Worm (Caenorhabditis elegans) whole organism, L3 larva: ENCODE results near the gene spp-4.

Experiments used
- ZK546.5 ChIP-seq: sonication (generic microtip); optimal IDR thresholded peaks from 2 replicates; lab custom pipeline; 2017; ENCODE audit warnings: missing biosample characterization, missing genetic modification characterization
- aly-2 ChIP-seq: fragments of 150-350 bp; optimal IDR thresholded peaks from 2 replicates; lab custom pipeline; 2014; ENCODE audit warnings: missing biosample characterization, missing genetic modification characterization
- ceh-16 ChIP-seq: sonication (generic microtip); optimal IDR thresholded peaks from 2 replicates; lab custom pipeline; 2017; ENCODE audit warnings: missing biosample characterization, missing genetic modification characterization
- ceh-28 ChIP-seq: fragments of 150-350 bp; optimal IDR thresholded peaks from 2 replicates; lab custom pipeline; 2014; ENCODE audit warnings: missing biosample characterization, missing genetic modification reagents, missing genetic modification characterization
- ceh-9 ChIP-seq: sonication (generic microtip); optimal IDR thresholded peaks from 2 replicates; lab custom pipeline; 2018; ENCODE audit warnings: missing biosample characterization, missing genetic modification characterization
- daf-12 ChIP-seq: fragments of 150-350 bp; optimal IDR thresholded peaks from 2 replicates; lab custom pipeline; 2014; ENCODE audit warnings: missing biosample characterization, missing genetic modification reagents, missing genetic modification characterization
- egl-27 ChIP-seq: sonication (generic microtip); optimal IDR thresholded peaks from 4 replicates; lab custom pipeline; 2017; ENCODE audit warnings: missing biosample characterization, missing genetic modification reagents, missing genetic modification characterization
- egl-5 ChIP-seq: fragments of 150-350 bp; optimal IDR thresholded peaks from 2 replicates; lab custom pipeline; 2017; ENCODE audit warnings: missing biosample characterization, missing genetic modification reagents, missing genetic modification characterization, inconsistent platforms
- elt-2 ChIP-seq: sonication (generic microtip); optimal IDR thresholded peaks from 2 replicates; lab custom pipeline; 2016; ENCODE audit warnings: missing genetic modification reagents, mild to moderate bottlenecking, missing genetic modification characterization, missing compliant biosample characterization
- elt-3 ChIP-seq, 3 experiments: fragments of 150-350 bp in 1 of 3; sonication (generic microtip) in 2 of 3; optimal IDR thresholded peaks; 2 replicates in 2 of 3; 4 replicates in 1 of 3; lab custom pipeline; 2014 to 2017; ENCODE audit warnings: missing biosample characterization in 3 of 3, missing genetic modification characterization in 3 of 3
- eor-1 ChIP-seq, 2 experiments: fragments of 150-350 bp; optimal IDR thresholded peaks; 2 replicates each; lab custom pipeline; 2014 to 2018; ENCODE audit warnings: missing biosample characterization in 2 of 2, missing genetic modification characterization in 2 of 2
- fkh-10 ChIP-seq: sonication (generic microtip); optimal IDR thresholded peaks from 2 replicates; lab custom pipeline; 2017; ENCODE audit warnings: missing biosample characterization, missing genetic modification reagents, missing genetic modification characterization
- fkh-2 ChIP-seq: fragments of 150-350 bp; optimal IDR thresholded peaks from 2 replicates; lab custom pipeline; 2014; ENCODE audit warnings: missing biosample characterization, missing genetic modification reagents, missing genetic modification characterization
- jun-1 ChIP-seq: fragments of 150-350 bp; optimal IDR thresholded peaks from 2 replicates; lab custom pipeline; 2014; ENCODE audit warnings: missing biosample characterization, missing genetic modification reagents, missing genetic modification characterization
- lin-15B ChIP-seq: fragments of 150-350 bp; optimal IDR thresholded peaks from 2 replicates; lab custom pipeline; 2014; ENCODE audit warnings: missing biosample characterization, missing genetic modification characterization
- lsy-12 ChIP-seq: sonication (generic microtip); optimal IDR thresholded peaks from 2 replicates; lab custom pipeline; 2016; ENCODE audit warnings: mild to moderate bottlenecking, missing genetic modification characterization, missing compliant biosample characterization
- mdl-1 ChIP-seq: fragments of 150-350 bp; optimal IDR thresholded peaks from 2 replicates; lab custom pipeline; 2014; ENCODE audit warnings: missing biosample characterization, missing genetic modification characterization
- mml-1 ChIP-seq: fragments of 150-350 bp; sonication (generic microtip); optimal IDR thresholded peaks from 3 replicates; lab custom pipeline; 2014; ENCODE audit warnings: missing biosample characterization, missing genetic modification characterization
- nfya-1 ChIP-seq: sonication (generic microtip); optimal IDR thresholded peaks from 2 replicates; lab custom pipeline; 2017; ENCODE audit warnings: missing genetic modification characterization, mild to moderate bottlenecking, missing compliant biosample characterization, antibody characterized with exemption, moderate library complexity; ENCODE audit not compliant: insufficient read depth
- nhr-11 ChIP-seq: fragments of 150-350 bp; optimal IDR thresholded peaks from 2 replicates; lab custom pipeline; 2014; ENCODE audit warnings: missing biosample characterization, missing genetic modification characterization
- nhr-12 ChIP-seq: fragments of 150-350 bp; optimal IDR thresholded peaks from 2 replicates; lab custom pipeline; 2014; ENCODE audit warnings: missing biosample characterization, missing genetic modification characterization
- nhr-25 ChIP-seq: sonication (generic microtip); optimal IDR thresholded peaks from 2 replicates; lab custom pipeline; 2017; ENCODE audit warnings: missing biosample characterization, missing genetic modification characterization
- nhr-28 ChIP-seq: fragments of 150-350 bp; optimal IDR thresholded peaks from 2 replicates; lab custom pipeline; 2014; ENCODE audit warnings: missing biosample characterization, missing genetic modification characterization
- nhr-76 ChIP-seq: fragments of 150-350 bp; sonication (generic microtip); optimal IDR thresholded peaks from 5 replicates; lab custom pipeline; 2014; ENCODE audit warnings: missing biosample characterization, missing genetic modification characterization
- nhr-77 ChIP-seq: fragments of 150-350 bp; optimal IDR thresholded peaks from 2 replicates; lab custom pipeline; 2014; ENCODE audit warnings: missing biosample characterization, missing genetic modification characterization
- pha-4 ChIP-seq: fragments of 150-350 bp; optimal IDR thresholded peaks from 2 replicates; lab custom pipeline; 2014; ENCODE audit warnings: missing biosample characterization, missing genetic modification reagents, missing genetic modification characterization
- pqm-1 ChIP-seq: fragments of 150-350 bp; optimal IDR thresholded peaks from 2 replicates; lab custom pipeline; 2017; ENCODE audit warnings: missing biosample characterization, missing genetic modification characterization, inconsistent platforms
- skn-1 ChIP-seq: fragments of 150-350 bp; optimal IDR thresholded peaks from 2 replicates; lab custom pipeline; 2014; ENCODE audit warnings: missing biosample characterization, missing genetic modification characterization
- snpc-4 ChIP-seq: fragments of 150-350 bp; optimal IDR thresholded peaks from 2 replicates; lab custom pipeline; 2014; ENCODE audit warnings: missing biosample characterization, missing genetic modification characterization
- tbx-2 ChIP-seq: sonication (generic microtip); optimal IDR thresholded peaks from 2 replicates; lab custom pipeline; 2016; ENCODE audit warnings: mild to moderate bottlenecking, missing genetic modification characterization, missing compliant biosample characterization
- unc-39 ChIP-seq: sonication (generic microtip); optimal IDR thresholded peaks from 4 replicates; lab custom pipeline; 2017; ENCODE audit warnings: missing biosample characterization, missing genetic modification characterization
- unc-62 ChIP-seq: fragments of 150-350 bp; sonication (generic microtip); optimal IDR thresholded peaks from 4 replicates; lab custom pipeline; 2014; ENCODE audit warnings: missing biosample characterization, missing genetic modification reagents, missing genetic modification characterization
- zag-1 ChIP-seq: fragments of 150-350 bp; optimal IDR thresholded peaks from 2 replicates; lab custom pipeline; 2014; ENCODE audit warnings: missing biosample characterization, missing genetic modification characterization
- ztf-11 ChIP-seq: fragments of 150-350 bp; optimal IDR thresholded peaks from 2 replicates; lab custom pipeline; 2014; ENCODE audit warnings: missing biosample characterization, missing genetic modification characterization

spp-4 gene

DNA sequence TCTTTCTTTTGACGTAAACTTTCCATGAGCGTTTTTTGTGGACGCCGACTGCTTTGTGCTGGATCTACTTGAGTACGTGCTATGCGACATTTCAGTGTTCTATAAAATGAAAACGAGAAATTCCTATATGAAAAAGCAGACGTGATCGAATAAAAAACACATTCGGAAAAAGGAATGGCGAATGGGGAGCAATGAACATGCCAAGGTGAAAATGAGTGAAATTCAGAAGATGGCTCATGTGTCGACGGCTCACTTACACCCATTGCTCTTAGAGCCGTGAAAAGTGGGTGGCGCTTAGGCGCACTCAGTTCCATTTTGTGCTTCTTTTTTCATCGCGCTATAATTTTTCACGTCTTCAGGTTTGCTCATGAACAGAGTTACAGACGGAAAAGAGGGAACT is 19.9 kb downstream of the spp-4 start, which contains the start of gene K03A1.4:
TSS of gene K03A1.4 (minus strand) at position 101 of the 400 bp plus-strand sequence.
- no peak for TF ChIP-seq tbx-2 (tag; lab: Kevin White, UChicago)
- no peak for TF ChIP-seq skn-1
- TF ChIP-seq lsy-12 (tag; lab: Kevin White, UChicago) = no peak
- no peak for TF ChIP-seq elt-3 (tag; optimal IDR thresholded peaks at IDR 0.05; lab: Kevin White, UChicago)
- TF ChIP-seq fkh-2 (tag; lab: Kevin White, UChicago) = no peak
- TF ChIP-seq unc-62 = no peak
- no peak for TF ChIP-seq daf-12 (tag; lab: Kevin White, UChicago)
- no peak for TF ChIP-seq nhr-28
- TF ChIP-seq ztf-11 = no peak
- TF ChIP-seq aly-2 (tag; lab: Kevin White, UChicago) = no peak
- no peak for TF ChIP-seq ZK546.5 (tag; lab: Kevin White, UChicago)
- no peak for TF ChIP-seq snpc-4
- TF ChIP-seq nhr-77 = no peak
- TF ChIP-seq lin-15B = no peak
- TF ChIP-seq mdl-1 (tag; lab: Kevin White, UChicago) = no peak
- no peak for TF ChIP-seq pha-4 (tag; lab: Kevin White, UChicago)
- TF ChIP-seq, all 47 proteins: peak for 0

DNA sequence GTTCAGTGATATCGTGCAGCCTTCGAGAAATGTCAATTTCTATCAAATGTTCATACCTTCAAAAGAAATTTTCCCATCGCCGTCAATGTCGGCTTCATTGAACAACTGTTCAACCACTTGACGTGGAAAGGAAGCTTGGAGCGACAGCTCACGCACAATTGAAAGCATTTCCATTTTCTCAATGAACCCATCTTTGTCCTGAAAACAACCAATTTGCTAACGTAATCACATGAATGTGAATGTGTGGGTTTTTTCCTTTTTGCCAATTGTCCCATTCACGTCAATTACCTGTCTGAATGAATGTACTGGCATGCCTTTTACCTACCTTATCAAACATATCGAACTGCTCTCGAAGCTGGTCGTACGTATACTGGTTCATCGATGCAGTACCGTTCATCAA is 22.2 kb downstream of the spp-4 start:
- TF ChIP-seq unc-62 (no peak), ceh-16 (no peak), ceh-9 (tag; lab: Kevin White, UChicago) (no peak)

DNA sequence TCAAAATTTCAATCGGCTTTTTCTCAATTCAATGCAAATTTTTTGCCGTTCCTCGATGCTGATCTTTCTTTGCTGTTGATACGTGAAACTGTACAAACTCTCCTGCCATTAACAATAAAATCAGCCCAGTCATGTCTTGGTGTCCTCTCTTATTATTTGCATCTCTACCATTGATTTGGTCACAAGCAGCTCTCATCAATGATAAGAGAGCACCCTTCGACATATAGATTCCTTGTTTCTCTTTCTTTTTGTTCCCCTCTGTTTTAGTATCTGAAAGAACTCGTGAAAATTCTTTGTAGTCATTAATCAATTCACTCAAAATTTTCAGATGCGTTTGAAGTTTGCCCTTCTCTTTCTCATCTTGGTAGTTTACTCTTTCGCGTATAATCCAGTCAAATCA is 26.7 kb downstream of the spp-4 start, which contains the start of gene lron-7:
TSS of gene lron-7 (plus strand) at position 323 of the 400 bp plus-strand sequence.
- TF ChIP-seq ztf-11 (no peak), egl-5 (no peak), mml-1 (no peak), jun-1 (tag; lab: Kevin White, UChicago) (no peak), nfya-1 (tag; lab: Kevin White, UChicago) (no peak), snpc-4 (no peak), unc-39 (tag; lab: Kevin White, UChicago) (no peak), nhr-25 (no peak), fkh-10 (GFP tag; lab: Kevin White, UChicago) (no peak), ceh-28 (tag; lab: Kevin White, UChicago) (no peak), elt-2 (tag; lab: Kevin White, UChicago) (peak; percentile 71), egl-27 (tag; lab: Kevin White, UChicago) (no peak), aly-2 (tag; lab: Kevin White, UChicago) (no peak), nhr-12 (tag; lab: Kevin White, UChicago) (no peak), eor-1 (tag; optimal IDR thresholded peaks at IDR 0.05; lab: Kevin White, UChicago) (no peak), pqm-1 (tag; lab: Kevin White, UChicago) (peak; percentile 80), daf-12 (tag; lab: Kevin White, UChicago) (no peak), pha-4 (tag; lab: Kevin White, UChicago) (peak; percentile 41), nhr-11 (tag; lab: Kevin White, UChicago) (no peak), nhr-76 (tag; lab: Kevin White, UChicago) (no peak)

DNA sequence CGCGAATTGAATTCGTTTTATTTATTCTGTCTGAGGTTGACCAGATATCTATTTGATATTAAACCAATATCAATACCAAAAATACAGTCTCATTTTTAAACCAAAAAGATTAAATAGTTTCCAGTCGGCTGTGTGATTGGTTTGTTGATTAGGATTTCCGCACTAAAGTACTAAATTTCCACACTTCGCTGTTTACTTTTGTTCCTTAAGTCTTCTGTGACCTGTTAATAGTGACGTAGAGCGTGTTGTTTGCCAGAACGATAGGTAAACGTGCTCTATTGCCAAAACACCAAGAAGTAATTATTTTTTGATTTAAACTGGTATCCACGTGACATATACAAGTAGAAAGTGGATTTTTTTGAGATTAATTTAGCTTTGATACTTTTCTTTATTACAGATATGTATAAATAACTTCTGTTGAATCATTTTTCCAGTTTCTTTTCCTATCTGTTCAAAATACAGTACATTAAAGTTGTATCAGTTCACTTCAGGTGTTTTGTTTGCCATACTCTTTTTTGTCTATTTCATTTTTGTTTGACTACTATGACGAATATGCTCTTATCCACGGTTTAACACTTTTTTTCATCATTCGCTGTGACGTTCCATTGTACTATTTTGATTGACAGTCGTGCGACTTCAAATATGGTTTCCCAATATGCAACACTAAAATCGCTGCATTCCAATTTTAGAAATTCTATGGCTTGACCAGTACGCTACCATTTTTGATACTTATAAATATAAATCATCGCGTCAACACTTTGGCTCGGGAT is 27.5 kb downstream of the spp-4 start:
- no peak for TF ChIP-seq aly-2 (tag; lab: Kevin White, UChicago)
- peak; percentile 23 for TF ChIP-seq elt-2 (tag; lab: Kevin White, UChicago)
- TF ChIP-seq nhr-25 = no peak
- peak; percentile 65 for TF ChIP-seq pha-4 (tag; lab: Kevin White, UChicago)
- no peak for TF ChIP-seq zag-1 (tag; lab: Kevin White, UChicago)
- TF ChIP-seq, all 47 proteins: peak for 2

DNA sequence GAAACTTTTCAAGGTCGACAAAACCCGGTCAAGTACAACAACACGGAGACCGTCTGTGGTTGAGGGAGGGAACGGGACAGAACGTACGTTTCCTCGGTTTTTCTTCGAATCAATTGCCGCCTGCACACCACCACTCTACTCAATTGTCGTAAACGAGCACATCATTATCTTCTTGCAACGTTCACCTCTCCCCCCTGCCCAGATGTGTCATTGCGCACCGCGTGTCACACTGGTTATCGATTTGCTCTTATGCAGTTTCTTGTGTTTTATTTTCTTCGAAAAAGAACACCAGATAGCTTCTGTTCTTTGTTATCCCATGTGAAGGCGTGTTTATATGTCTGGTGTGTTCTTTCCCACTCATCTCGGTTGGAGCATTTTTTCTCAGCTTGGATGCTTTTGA is 29.0 kb downstream of the spp-4 start:
- no peak for TF ChIP-seq egl-27 (tag; lab: Kevin White, UChicago)
- TF ChIP-seq egl-5 = peak; percentile 35
